Fruit fly (Drosophila melanogaster) whole organism, embryonic: ENCODE data around the gene CG5225.
A peak's percentile ranks its signal among the peaks of the same experiment; 100 is the strongest.

ENCODE experiments used
- Atf6 ChIP-seq: fragments of 200-800 bp; sonication (Bioruptor generic); IDR thresholded peaks from 2 replicates; pipeline ENCODE4 v1.3.6; 2022; ENCODE audit warnings: missing biosample characterization, missing genetic modification characterization
- CG12236 ChIP-seq: fragments of 200-800 bp; sonication (Bioruptor generic); optimal IDR thresholded peaks from 2 replicates; lab custom pipeline; 2016; ENCODE audit warnings: missing biosample characterization, missing genetic modification characterization
- CG13123 ChIP-seq: fragments of 200-800 bp; sonication (Bioruptor generic); optimal IDR thresholded peaks from 2 replicates; lab custom pipeline; 2016; ENCODE audit warnings: missing biosample characterization, missing genetic modification characterization
- CG13287 ChIP-seq: fragments of 200-800 bp; sonication (Bioruptor generic); IDR thresholded peaks from 2 replicates; pipeline ENCODE4 v1.3.6; 2022; ENCODE audit warnings: missing biosample characterization, missing genetic modification characterization; ENCODE audit not compliant: partially characterized antibody
- CG13296 ChIP-seq: fragments of 200-800 bp; sonication (Bioruptor generic); optimal IDR thresholded peaks from 3 replicates; lab custom pipeline; 2018; ENCODE audit warnings: missing biosample characterization, mild to moderate bottlenecking, missing genetic modification characterization
- CG15269 ChIP-seq: fragments of 200-800 bp; sonication (Bioruptor generic); optimal IDR thresholded peaks from 2 replicates; lab custom pipeline; 2018; ENCODE audit warnings: missing biosample characterization, mild to moderate bottlenecking, missing genetic modification characterization, moderate library complexity
- CG2889 ChIP-seq: fragments of 200-800 bp; sonication (Bioruptor generic); IDR thresholded peaks from 3 replicates; pipeline ENCODE4 v1.3.6; 2022; ENCODE audit warnings: missing biosample characterization, missing genetic modification characterization
- CG30020 ChIP-seq: fragments of 200-800 bp; optimal IDR thresholded peaks from 2 replicates; lab custom pipeline; 2019; ENCODE audit warnings: missing biosample characterization, mild to moderate bottlenecking, missing genetic modification characterization, moderate library complexity
- CG31224 ChIP-seq: fragments of 200-800 bp; sonication (Bioruptor generic); IDR thresholded peaks from 2 replicates; pipeline ENCODE4 v1.3.6; 2022; ENCODE audit warnings: missing biosample characterization, missing genetic modification characterization
- CG4424 ChIP-seq: fragments of 200-800 bp; sonication (Bioruptor generic); optimal IDR thresholded peaks from 3 replicates; lab custom pipeline; 2016; ENCODE audit warnings: missing biosample characterization, missing genetic modification characterization
- CG4707 ChIP-seq: fragments of 200-800 bp; sonication (Bioruptor generic); optimal IDR thresholded peaks from 2 replicates; lab custom pipeline; 2018; ENCODE audit warnings: missing biosample characterization, mild to moderate bottlenecking, missing genetic modification characterization, moderate library complexity
- CG4820 ChIP-seq: fragments of 200-800 bp; sonication (Bioruptor generic); optimal IDR thresholded peaks from 3 replicates; lab custom pipeline; 2016; ENCODE audit warnings: missing biosample characterization, missing genetic modification characterization
- CG9727 ChIP-seq: fragments of 200-800 bp; sonication (Bioruptor generic); optimal IDR thresholded peaks from 3 replicates; lab custom pipeline; 2017; ENCODE audit warnings: missing biosample characterization, mild to moderate bottlenecking, missing genetic modification characterization
- Camta ChIP-seq: fragments of 200-800 bp; sonication (Bioruptor generic); optimal IDR thresholded peaks from 2 replicates; lab custom pipeline; 2016; ENCODE audit warnings: missing biosample characterization, missing genetic modification characterization
- CrebB ChIP-seq: fragments of 200-800 bp; sonication (Bioruptor generic); optimal IDR thresholded peaks from 3 replicates; lab custom pipeline; 2018; ENCODE audit warnings: missing biosample characterization, mild to moderate bottlenecking, missing genetic modification characterization
- D ChIP-seq, 2 experiments: fragments of 200-800 bp in 1 of 2; fragments of >200 bp in 1 of 2; sonication (Bioruptor generic) in 1 of 2; optimal IDR thresholded peaks; 2 replicates in 1 of 2; 3 replicates in 1 of 2; lab custom pipeline; 2017; ENCODE audit warnings: mild to moderate bottlenecking in 1 of 2, missing biosample characterization in 1 of 2, missing genetic modification characterization in 1 of 2, missing genetic modification reagents in 1 of 2
- D19A ChIP-seq: fragments of 200-800 bp; optimal IDR thresholded peaks from 3 replicates; lab custom pipeline; 2019; ENCODE audit warnings: missing biosample characterization, mild to moderate bottlenecking, missing genetic modification characterization, moderate library complexity
- Dad ChIP-seq: fragments of 200-800 bp; sonication (Bioruptor generic); optimal IDR thresholded peaks from 3 replicates; lab custom pipeline; 2016; ENCODE audit warnings: missing biosample characterization, missing genetic modification characterization
- Drgx ChIP-seq: fragments of 200-800 bp; sonication (Bioruptor generic); IDR thresholded peaks from 2 replicates; pipeline ENCODE4 v1.3.6; 2022; ENCODE audit warnings: missing biosample characterization, missing genetic modification characterization
- E2f1 ChIP-seq: fragments of 200-800 bp; sonication (Bioruptor generic); IDR thresholded peaks from 2 replicates; pipeline ENCODE4 v1.3.6; 2022; ENCODE audit warnings: missing biosample characterization, missing genetic modification characterization
- ERR ChIP-seq: fragments of 200-800 bp; sonication (Bioruptor generic); optimal IDR thresholded peaks from 2 replicates; lab custom pipeline; 2016; ENCODE audit warnings: missing biosample characterization, missing genetic modification characterization
- H15 ChIP-seq: fragments of 200-800 bp; sonication (Bioruptor generic); IDR thresholded peaks from 3 replicates; pipeline ENCODE4 v1.3.6; 2022; ENCODE audit warnings: missing biosample characterization, missing genetic modification characterization
- Hand ChIP-seq: fragments of 200-800 bp; sonication (Bioruptor generic); optimal IDR thresholded peaks from 2 replicates; lab custom pipeline; 2017; ENCODE audit warnings: mild to moderate bottlenecking, missing biosample characterization, missing genetic modification reagents, missing genetic modification characterization
- Hey ChIP-seq: fragments of 200-800 bp; sonication (Bioruptor generic); optimal IDR thresholded peaks from 3 replicates; lab custom pipeline; 2018; ENCODE audit warnings: missing biosample characterization, mild to moderate bottlenecking, missing genetic modification characterization
- Hr78 ChIP-seq, 2 experiments: fragments of 200-800 bp in 1 of 2; fragments of >200 bp in 1 of 2; sonication (Bioruptor generic) in 1 of 2; optimal IDR thresholded peaks; 2 replicates each; lab custom pipeline; 2017 to 2019; ENCODE audit warnings: missing biosample characterization in 2 of 2, missing genetic modification characterization in 2 of 2, mild to moderate bottlenecking in 1 of 2, moderate library complexity in 1 of 2
- MBD-R2 ChIP-seq: fragments of 200-800 bp; sonication (Bioruptor generic); IDR thresholded peaks from 2 replicates; pipeline ENCODE4 v1.3.6; 2022; ENCODE audit warnings: missing biosample characterization, missing genetic modification characterization
- Meics ChIP-seq: fragments of 200-800 bp; sonication (Bioruptor generic); optimal IDR thresholded peaks from 2 replicates; lab custom pipeline; 2017; ENCODE audit warnings: missing biosample characterization, mild to moderate bottlenecking, missing genetic modification characterization
- Mrtf ChIP-seq: fragments of 200-800 bp; sonication (Bioruptor generic); IDR thresholded peaks from 3 replicates; pipeline ENCODE4 v1.3.6; 2022; ENCODE audit warnings: missing biosample characterization, missing genetic modification characterization
- NK7.1 ChIP-seq: fragments of 200-800 bp; sonication (Bioruptor generic); optimal IDR thresholded peaks from 3 replicates; lab custom pipeline; 2016; ENCODE audit warnings: missing biosample characterization, missing genetic modification characterization
- Oli ChIP-seq: fragments of 200-800 bp; sonication (Bioruptor generic); optimal IDR thresholded peaks from 2 replicates; lab custom pipeline; 2018; ENCODE audit warnings: missing biosample characterization, mild to moderate bottlenecking, missing genetic modification characterization, moderate library complexity
- Optix ChIP-seq: fragments of 200-800 bp; sonication (Bioruptor generic); IDR thresholded peaks from 3 replicates; pipeline ENCODE4 v1.3.6; 2022; ENCODE audit warnings: missing biosample characterization, missing genetic modification characterization
- ara ChIP-seq: fragments of 200-800 bp; sonication (Bioruptor generic); IDR thresholded peaks from 2 replicates; pipeline ENCODE4 v1.3.6; 2022; ENCODE audit warnings: missing biosample characterization, missing genetic modification characterization
- ato ChIP-seq: fragments of 200-800 bp; sonication (Bioruptor generic); IDR thresholded peaks from 2 replicates; pipeline ENCODE4 v1.3.6; 2022; ENCODE audit warnings: missing biosample characterization, missing genetic modification characterization; ENCODE audit not compliant: partially characterized antibody
- bab2 ChIP-seq: fragments of 200-800 bp; sonication (Bioruptor generic); optimal IDR thresholded peaks from 2 replicates; lab custom pipeline; 2016; ENCODE audit warnings: missing biosample characterization, missing genetic modification characterization
- croc ChIP-seq: fragments of 200-800 bp; sonication (Bioruptor generic); conservative IDR thresholded peaks from 3 replicates; pipeline ENCODE4 v1.3.6; 2022; ENCODE audit warnings: missing biosample characterization, missing genetic modification characterization
- crol ChIP-seq: fragments of 200-800 bp; sonication (Bioruptor generic); IDR thresholded peaks from 2 replicates; pipeline ENCODE4 v1.3.6; 2022; ENCODE audit warnings: missing biosample characterization, missing genetic modification characterization
- dati ChIP-seq: fragments of 200-800 bp; sonication (Bioruptor generic); IDR thresholded peaks from 2 replicates; pipeline ENCODE4 v1.3.6; 2022; ENCODE audit warnings: missing biosample characterization, missing genetic modification characterization
- dysf ChIP-seq: fragments of 200-800 bp; sonication (Bioruptor generic); IDR thresholded peaks from 3 replicates; pipeline ENCODE4 v1.3.6; 2022; ENCODE audit warnings: missing biosample characterization, missing genetic modification characterization
- h ChIP-seq: fragments of >200 bp; optimal IDR thresholded peaks from 2 replicates; lab custom pipeline; 2017
- jing ChIP-seq: fragments of 200-800 bp; sonication (Bioruptor generic); optimal IDR thresholded peaks from 2 replicates; lab custom pipeline; 2018; ENCODE audit warnings: missing biosample characterization, mild to moderate bottlenecking, missing genetic modification characterization
- klu ChIP-seq: fragments of 200-800 bp; sonication (Bioruptor generic); IDR thresholded peaks from 2 replicates; pipeline ENCODE4 v1.3.6; 2022; ENCODE audit warnings: missing biosample characterization, missing genetic modification characterization
- nau ChIP-seq: fragments of 200-800 bp; sonication (Bioruptor generic); optimal IDR thresholded peaks from 3 replicates; lab custom pipeline; 2017; ENCODE audit warnings: missing biosample characterization, mild to moderate bottlenecking, missing genetic modification characterization, missing genetic modification reagents
- nom ChIP-seq: fragments of 200-800 bp; sonication (Bioruptor generic); optimal IDR thresholded peaks from 2 replicates; lab custom pipeline; 2017; ENCODE audit warnings: missing biosample characterization, missing genetic modification characterization, mild to moderate bottlenecking, moderate library complexity, missing genetic modification reagents
- org-1 ChIP-seq: fragments of 200-800 bp; sonication (Bioruptor generic); optimal IDR thresholded peaks from 2 replicates; lab custom pipeline; 2017; ENCODE audit warnings: missing biosample characterization, missing genetic modification characterization
- repo ChIP-seq: fragments of 200-800 bp; sonication (Bioruptor generic); optimal IDR thresholded peaks from 2 replicates; lab custom pipeline; 2016; ENCODE audit warnings: missing biosample characterization, missing genetic modification characterization
- sim ChIP-seq: fragments of 200-800 bp; sonication (Bioruptor generic); IDR thresholded peaks from 2 replicates; pipeline ENCODE4 v1.3.6; 2022; ENCODE audit warnings: missing biosample characterization, missing genetic modification characterization
- so ChIP-seq: fragments of 200-800 bp; sonication (Bioruptor generic); IDR thresholded peaks from 3 replicates; pipeline ENCODE4 v1.3.6; 2022; ENCODE audit warnings: missing biosample characterization, missing genetic modification characterization
- sob ChIP-seq: fragments of 200-800 bp; sonication (Bioruptor generic); IDR thresholded peaks from 2 replicates; pipeline ENCODE4 v1.3.6; 2022; ENCODE audit warnings: missing biosample characterization, missing genetic modification characterization
- sqz ChIP-seq: fragments of 200-800 bp; sonication (Bioruptor generic); optimal IDR thresholded peaks from 3 replicates; lab custom pipeline; 2018; ENCODE audit warnings: missing biosample characterization, mild to moderate bottlenecking, missing genetic modification characterization
- stc ChIP-seq: fragments of 200-800 bp; sonication (Bioruptor generic); IDR thresholded peaks from 2 replicates; pipeline ENCODE4 v1.3.6; 2022; ENCODE audit warnings: missing biosample characterization, missing genetic modification characterization
- vvl ChIP-seq: fragments of 200-800 bp; sonication (Bioruptor generic); IDR thresholded peaks from 2 replicates; pipeline ENCODE4 v1.3.6; 2022; ENCODE audit warnings: missing biosample characterization, missing genetic modification characterization

CG5225 gene

DNA sequence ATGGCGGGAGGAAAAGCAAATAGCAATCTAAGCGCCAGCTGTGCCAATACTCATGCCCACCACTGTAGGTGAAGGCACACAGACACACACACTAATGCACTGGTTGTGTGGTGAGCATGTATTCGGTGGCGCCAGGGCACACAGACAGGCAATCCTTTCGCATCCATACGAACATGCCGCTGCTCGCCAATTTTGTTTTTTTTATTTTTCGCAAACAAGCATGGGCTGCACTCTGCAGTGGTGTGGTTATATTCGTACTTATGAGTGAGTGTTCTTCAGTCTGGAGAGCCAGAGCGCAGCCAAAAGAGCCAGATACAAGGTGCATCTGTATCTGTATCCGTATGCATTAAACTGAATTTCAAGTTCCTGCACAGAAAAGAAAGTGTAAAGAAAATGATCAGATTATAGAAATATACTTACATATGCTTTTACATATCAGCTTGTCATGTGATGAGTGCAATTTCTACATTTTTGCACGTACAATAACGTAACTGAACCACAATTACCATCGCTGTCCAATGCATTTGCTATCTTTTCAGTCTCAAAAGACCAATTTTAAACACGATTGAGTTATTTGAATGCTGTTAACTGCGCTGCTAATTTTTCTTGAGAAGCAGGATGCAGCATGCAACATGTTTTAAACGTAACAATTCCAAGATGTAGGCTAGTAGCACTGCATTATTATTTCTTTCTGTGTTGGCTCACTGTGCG, 30.8 kb downstream of the CG5225 start (continued):
- TF ChIP-seq CG30020 (tag; lab: Kevin White, UChicago) (no peak), CG13296 (GFP tag; lab: Kevin White, UChicago) (no peak), CG4424 (GFP tag; lab: Kevin White, UChicago) (peak; percentile 30), Atf6 (GFP tag; lab: Robert Waterston, UW) (no peak), CG15269 (tag; lab: Kevin White, UChicago) (no peak), nom (peak; percentile 59), stc (GFP tag; lab: Robert Waterston, UW) (no peak), Dad (GFP tag; lab: Kevin White, UChicago) (no peak), Meics (no peak), crol (GFP tag; lab: Robert Waterston, UW) (no peak), ara (GFP tag; lab: Robert Waterston, UW) (no peak), Oli (tag; lab: Kevin White, UChicago) (peak; percentile 35), bab2 (GFP tag; lab: Kevin White, UChicago) (no peak), ERR (GFP tag; lab: Kevin White, UChicago) (no peak), H15 (no peak), org-1 (GFP tag; lab: Kevin White, UChicago) (peak; percentile 7), repo (no peak), dati (GFP tag; lab: Robert Waterston, UW) (no peak), nau (GFP tag; lab: Kevin White, UChicago) (no peak), sob (no peak), CG4707 (GFP tag; lab: Kevin White, UChicago) (no peak), h (lab: Kevin White, UChicago) (no peak), CG9727 (no peak), ato (GFP tag; lab: Robert Waterston, UW) (no peak), CG12236 (no peak), Hand (GFP tag; lab: Kevin White, UChicago) (no peak), CG13123 (GFP tag; lab: Kevin White, UChicago) (no peak), dysf (GFP tag; lab: Robert Waterston, UW) (no peak), CG4820 (peak; percentile 12), CrebB (tag; lab: Kevin White, UChicago) (no peak), CG13287 (GFP tag; lab: Robert Waterston, UW) (no peak), sim (GFP tag; lab: Robert Waterston, UW) (no peak), CG2889 (GFP tag; lab: Robert Waterston, UW) (no peak), so (GFP tag; lab: Robert Waterston, UW) (no peak), Mrtf (GFP tag; lab: Robert Waterston, UW) (no peak), sqz (no peak), MBD-R2 (GFP tag; lab: Robert Waterston, UW) (no peak), Camta (GFP tag; lab: Kevin White, UChicago) (peak; percentile 20), D19A (no peak), E2f1 (GFP tag; lab: Robert Waterston, UW) (0 out of 2 replicates have a peak, but pooled peaks have one; percentile 17), croc (GFP tag; lab: Robert Waterston, UW) (no peak), jing (GFP tag; lab: Kevin White, UChicago) (no peak), NK7.1 (no peak), klu (GFP tag; lab: Robert Waterston, UW) (no peak), Hey (tag; lab: Kevin White, UChicago) (no peak), Optix (GFP tag; lab: Robert Waterston, UW) (no peak), Drgx (peak; percentile 36; the same call in 1 of the 2 replicates), vvl (GFP tag; lab: Robert Waterston, UW) (no peak), CG31224 (no peak), Hr78 (GFP tag; optimal IDR thresholded peaks at IDR 0.05; lab: Kevin White, UChicago) (no peak), D (optimal IDR thresholded peaks at IDR 0.05; lab: Kevin White, UChicago) (no peak), D (GFP tag; optimal IDR thresholded peaks at IDR 0.05; lab: Kevin White, UChicago) (peak; percentile 27)
